Fruit fly (Drosophila melanogaster): ENCODE results near the gene Uch.

dm6 chr2L:2165238-2165577 lies 48.8 kb downstream of the Uch start:
- TF ChIP-seq insv (optimal IDR thresholded peaks at IDR 0.05) (no peak), ttk (optimal IDR thresholded peaks at IDR 0.05) (no peak), Myc (optimal IDR thresholded peaks at IDR 0.05) (no peak)
